Fruit fly (Drosophila melanogaster) whole organism: ENCODE data around the gene CG32344.

Experiments used
- CG8478 ChIP-seq: fragments of >200 bp; optimal IDR thresholded peaks from 2 replicates; lab custom pipeline; 2018; ENCODE audit warnings: inconsistent platforms
- Dll ChIP-seq: fragments of >200 bp; optimal IDR thresholded peaks from 2 replicates; lab custom pipeline; 2017
- pan ChIP-seq: fragments of >200 bp; optimal IDR thresholded peaks from 2 replicates; lab custom pipeline; 2017

DNA sequence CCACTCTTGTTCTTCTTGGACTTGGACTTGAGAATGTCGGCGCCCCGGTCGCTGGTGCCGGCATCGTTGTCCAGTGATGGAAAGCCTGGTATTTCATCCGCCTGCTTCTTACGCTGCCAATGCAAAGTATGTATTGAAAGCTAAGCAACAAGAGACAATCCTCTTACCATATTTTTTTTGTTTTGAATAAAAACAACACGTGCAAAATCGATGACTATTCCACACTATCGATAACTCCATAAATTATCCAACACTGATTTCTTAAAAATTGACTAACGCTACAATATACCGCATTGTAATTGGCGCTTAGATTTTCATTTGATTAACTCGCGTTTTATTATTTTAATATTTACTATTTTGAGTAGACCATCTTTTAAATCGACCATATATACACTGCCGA is at the start of gene CG32344:
- no peak for TF ChIP-seq pan (lab: Kevin White, UChicago)
- TF ChIP-seq Dll (lab: Kevin White, UChicago) = no peak
- no peak for TF ChIP-seq CG8478 (lab: Kevin White, UChicago)
